Worm (Caenorhabditis elegans) whole organism, L4 larva: ENCODE data around the gene hda-11.

Experiments used
- F10B5.3 ChIP-seq: sonication (generic microtip); optimal IDR thresholded peaks from 2 replicates; lab custom pipeline; 2016; ENCODE audit warnings: mild to moderate bottlenecking, missing genetic modification characterization, missing compliant biosample characterization
- Y5F2A.4 ChIP-seq: fragments of 200-800 bp; sonication (Bioruptor generic); optimal IDR thresholded peaks from 2 replicates; lab custom pipeline; 2018; ENCODE audit warnings: mild to moderate bottlenecking, missing genetic modification characterization, missing compliant biosample characterization
- ZK337.2 ChIP-seq: fragments of 200-800 bp; sonication (Bioruptor generic); IDR thresholded peaks from 2 replicates; pipeline ENCODE4 v1.3.6; 2022; ENCODE audit warnings: missing genetic modification reagents, missing genetic modification characterization, missing compliant biosample characterization
- ceh-44 ChIP-seq: fragments of 200-800 bp; sonication (Bioruptor generic); IDR thresholded peaks from 2 replicates; pipeline ENCODE4 v1.3.6; 2022; ENCODE audit warnings: missing genetic modification reagents, missing genetic modification characterization, missing compliant biosample characterization
- ceh-82 ChIP-seq: sonication (generic microtip); optimal IDR thresholded peaks from 2 replicates; lab custom pipeline; 2017; ENCODE audit warnings: missing biosample characterization, missing genetic modification characterization
- ctbp-1 ChIP-seq: fragments of 200-800 bp; sonication (Bioruptor generic); IDR thresholded peaks from 2 replicates; pipeline ENCODE4 v1.3.6; 2022; ENCODE audit warnings: missing genetic modification reagents, missing genetic modification characterization, missing compliant biosample characterization
- daf-16 ChIP-seq, 3 experiments: sonication (generic microtip); optimal IDR thresholded peaks; 2 replicates each; lab custom pipeline; 2016 to 2017; ENCODE audit warnings: missing genetic modification characterization in 3 of 3, missing genetic modification reagents in 3 of 3, mild to moderate bottlenecking in 2 of 3, missing compliant biosample characterization in 2 of 3, missing biosample characterization in 1 of 3, moderate library complexity in 1 of 3
- dmd-9 ChIP-seq: fragments of 200-800 bp; sonication (Bioruptor generic); IDR thresholded peaks from 2 replicates; pipeline ENCODE4 v1.3.6; 2022; ENCODE audit warnings: missing genetic modification reagents, missing genetic modification characterization, missing compliant biosample characterization
- egl-43 ChIP-seq: fragments of 200-800 bp; sonication (Bioruptor generic); IDR thresholded peaks from 2 replicates; pipeline ENCODE4 v1.3.6; 2022; ENCODE audit warnings: missing genetic modification reagents, missing genetic modification characterization, missing compliant biosample characterization
- fos-1 ChIP-seq: fragments of 150-350 bp; optimal IDR thresholded peaks from 2 replicates; lab custom pipeline; 2014; ENCODE audit warnings: missing biosample characterization, missing genetic modification characterization
- lin-1 ChIP-seq: fragments of 200-800 bp; sonication (Bioruptor generic); IDR thresholded peaks from 2 replicates; pipeline ENCODE4 v1.3.6; 2022; ENCODE audit warnings: missing genetic modification reagents, missing genetic modification characterization, missing compliant biosample characterization
- lin-13 ChIP-seq: fragments of 150-350 bp; optimal IDR thresholded peaks from 2 replicates; lab custom pipeline; 2014; ENCODE audit warnings: missing biosample characterization, missing genetic modification reagents, missing genetic modification characterization
- lin-15B ChIP-seq: fragments of 150-350 bp; sonication (generic microtip); optimal IDR thresholded peaks from 3 replicates; lab custom pipeline; 2014; ENCODE audit warnings: missing biosample characterization, missing genetic modification characterization
- mdl-1 ChIP-seq, 2 experiments: fragments of 150-350 bp in 1 of 2; sonication (generic microtip) in 1 of 2; optimal IDR thresholded peaks; 2 replicates each; lab custom pipeline; 2014 to 2017; ENCODE audit warnings: missing biosample characterization in 2 of 2, missing genetic modification characterization in 2 of 2
- mep-1 ChIP-seq: fragments of 150-350 bp; sonication (generic microtip); optimal IDR thresholded peaks from 3 replicates; lab custom pipeline; 2014; ENCODE audit warnings: missing biosample characterization, missing genetic modification characterization
- mes-2 ChIP-seq: sonication (generic microtip); optimal IDR thresholded peaks from 2 replicates; lab custom pipeline; 2016; ENCODE audit warnings: missing genotype, mild to moderate bottlenecking, missing genetic modification characterization, missing compliant biosample characterization; ENCODE audit not compliant: poor library complexity, severe bottlenecking
- mxl-3 ChIP-seq: fragments of 200-800 bp; sonication (Bioruptor generic); optimal IDR thresholded peaks from 2 replicates; lab custom pipeline; 2018; ENCODE audit warnings: mild to moderate bottlenecking, missing genetic modification characterization, missing compliant biosample characterization
- nhr-10 ChIP-seq: fragments of 150-350 bp; optimal IDR thresholded peaks from 2 replicates; lab custom pipeline; 2014; ENCODE audit warnings: missing biosample characterization, missing genetic modification characterization
- nhr-11 ChIP-seq: fragments of 150-350 bp; optimal IDR thresholded peaks from 2 replicates; lab custom pipeline; 2014; ENCODE audit warnings: missing biosample characterization, missing genetic modification characterization
- nhr-111 ChIP-seq: fragments of 200-800 bp; sonication (Bioruptor generic); optimal IDR thresholded peaks from 2 replicates; lab custom pipeline; 2018; ENCODE audit warnings: mild to moderate bottlenecking, missing genetic modification characterization, missing compliant biosample characterization
- nhr-28 ChIP-seq: fragments of 150-350 bp; optimal IDR thresholded peaks from 2 replicates; lab custom pipeline; 2014; ENCODE audit warnings: missing biosample characterization, missing genetic modification characterization
- nhr-42 ChIP-seq: fragments of 200-800 bp; sonication (Bioruptor generic); IDR thresholded peaks from 2 replicates; pipeline ENCODE4 v1.3.6; 2022; ENCODE audit warnings: missing genetic modification characterization, missing compliant biosample characterization
- nhr-77 ChIP-seq: fragments of 150-350 bp; optimal IDR thresholded peaks from 2 replicates; lab custom pipeline; 2014; ENCODE audit warnings: missing biosample characterization, missing genetic modification characterization
- pqm-1 ChIP-seq: sonication (generic microtip); optimal IDR thresholded peaks from 2 replicates; lab custom pipeline; 2017; ENCODE audit warnings: missing biosample characterization, missing genetic modification characterization
- set-16 ChIP-seq: fragments of 200-800 bp; sonication (Bioruptor generic); IDR thresholded peaks from 2 replicates; pipeline ENCODE4 v1.3.6; 2022; ENCODE audit warnings: missing genetic modification reagents, missing genetic modification characterization, missing compliant biosample characterization
- snpc-1.2 ChIP-seq: fragments of 200-800 bp; sonication (Bioruptor generic); IDR thresholded peaks from 2 replicates; pipeline ENCODE4 v1.3.6; 2022; ENCODE audit warnings: missing genetic modification reagents, missing genetic modification characterization, missing compliant biosample characterization
- tag-97 ChIP-seq: fragments of 200-800 bp; sonication (Bioruptor generic); IDR thresholded peaks from 2 replicates; pipeline ENCODE4 v1.3.6; 2022; ENCODE audit warnings: missing genetic modification characterization, missing compliant biosample characterization
- unc-62 ChIP-seq, 3 experiments: fragments of 150-350 bp in 1 of 3; sonication (generic microtip); optimal IDR thresholded peaks in 2 of 3; peaks in 1 of 3; 1 replicate in 1 of 3; 2 replicates in 2 of 3; lab custom pipeline; 2014 to 2017; ENCODE audit warnings: missing biosample characterization in 3 of 3, missing genetic modification characterization in 3 of 3, missing genetic modification reagents in 3 of 3, missing genotype in 1 of 3
- zfp-2 ChIP-seq: sonication (generic microtip); optimal IDR thresholded peaks from 2 replicates; lab custom pipeline; 2016; ENCODE audit warnings: mild to moderate bottlenecking, missing genetic modification characterization, missing compliant biosample characterization
- ztf-11 ChIP-seq: fragments of 150-350 bp; optimal IDR thresholded peaks from 2 replicates; lab custom pipeline; 2014; ENCODE audit warnings: missing biosample characterization, missing genetic modification characterization
- ztf-7 ChIP-seq: fragments of 150-350 bp; optimal IDR thresholded peaks from 2 replicates; lab custom pipeline; 2014; ENCODE audit warnings: missing biosample characterization, missing genetic modification characterization

The hda-11 gene

ce11 chrV:10546749-10547148 lies 20.8 kb downstream of the hda-11 start, which contains the start of gene F25D1.5:
Gene F25D1.5 (minus strand): TSS chrV:10546783.
- TF ChIP-seq nhr-42: no peak
- TF ChIP-seq tag-97 (GFP tag; lab: Robert Waterston, UW): no peak
- no peak for TF ChIP-seq daf-16 (GFP tag; optimal IDR thresholded peaks at IDR 0.05; lab: Kevin White, UChicago)
- TF ChIP-seq daf-16 (tag; optimal IDR thresholded peaks at IDR 0.05; lab: Kevin White, UChicago): peak; percentile 90
- TF ChIP-seq nhr-28 (tag; lab: Kevin White, UChicago): peak; percentile 98
- no peak for TF ChIP-seq lin-1 (GFP tag; lab: Robert Waterston, UW)
- peak; percentile 98 for TF ChIP-seq nhr-77 (tag; lab: Kevin White, UChicago)
- TF ChIP-seq, all 104 proteins: peak for 3

- TF ChIP-seq ztf-11 (tag; lab: Kevin White, UChicago) (no peak), mxl-3 (GFP tag; lab: Kevin White, UChicago) (no peak), fos-1 (no peak), set-16 (no peak), nhr-111 (GFP tag; lab: Kevin White, UChicago) (no peak), Y5F2A.4 (GFP tag; lab: Kevin White, UChicago) (no peak), snpc-1.2 (GFP tag; lab: Robert Waterston, UW) (no peak), ceh-82 (no peak), egl-43 (GFP tag; lab: Robert Waterston, UW) (no peak), mep-1 (tag; lab: Kevin White, UChicago) (no peak), zfp-2 (tag; lab: Kevin White, UChicago) (no peak)
- TF ChIP-seq, all 104 proteins: peak for 0
Observed at ce11 chrV:10548981-10549380, 23.0 kb downstream of the hda-11 start, which contains the start of gene srd-34. Gene srd-34 (minus strand): TSS chrV:10549081.

ce11 chrV:10549717-10550116 lies 23.7 kb downstream of the hda-11 start, which contains the start of gene F32G8.2:
Gene F32G8.2 (plus strand): TSS chrV:10550017.
- TF ChIP-seq ztf-7: no peak
- no peak for TF ChIP-seq lin-13

ce11 chrV:10555239-10555638 lies 29.3 kb downstream of the hda-11 start, which contains the start of gene F32G8.3:
Gene F32G8.3 (minus strand): TSS chrV:10555339.
- TF ChIP-seq lin-15B (no peak), nhr-10 (tag; lab: Kevin White, UChicago) (no peak), ceh-44 (GFP tag; lab: Robert Waterston, UW) (no peak), nhr-11 (tag; lab: Kevin White, UChicago) (no peak), ztf-7 (no peak), dmd-9 (no peak), lin-13 (no peak), set-16 (no peak), F10B5.3 (tag; lab: Kevin White, UChicago) (no peak), mxl-3 (GFP tag; lab: Kevin White, UChicago) (no peak), mes-2 (tag; lab: Kevin White, UChicago) (no peak), mdl-1 (tag; optimal IDR thresholded peaks at IDR 0.05; lab: Kevin White, UChicago) (no peak), nhr-111 (GFP tag; lab: Kevin White, UChicago) (no peak), ZK337.2 (GFP tag; lab: Robert Waterston, UW) (no peak)

ce11 chrV:10556362-10556761 lies 30.4 kb downstream of the hda-11 start:
- peak in 1 of 2 experiments; percentile 85 for TF ChIP-seq unc-62 (GFP tag; optimal IDR thresholded peaks at IDR 0.05 in 1 of 2; lab: Kevin White, UChicago)
- no peak for TF ChIP-seq unc-62 (tag; optimal IDR thresholded peaks at IDR 0.05; lab: Kevin White, UChicago)
- TF ChIP-seq pqm-1 (tag; lab: Kevin White, UChicago): no peak

- peak; percentile 49 for TF ChIP-seq nhr-28 (tag; lab: Kevin White, UChicago)
- TF ChIP-seq ctbp-1 (GFP tag; lab: Robert Waterston, UW): no peak
Observed at ce11 chrV:10557094-10557493, 31.1 kb downstream of the hda-11 start.
